Worm (Caenorhabditis elegans): ENCODE results near the gene srx-135.

ce11 chrV:13890473-13890872 lies 31.5 kb downstream of the srx-135 start, which contains the start of gene lbp-8:
- TF ChIP-seq sea-1 (GFP tag; conservative IDR thresholded peaks at IDR 0.05) (no peak), pes-1 (GFP tag; IDR thresholded peaks at IDR 0.05) (no peak)

Measured in whole organism, early embryonic.